In genomic region chr2L:13550488-13551033, dm6 we compare ENCODE assay signal across 2 fruit fly cellular contexts.
A peak's percentile ranks its signal among the peaks of the same experiment; 100 is the strongest.
TF ChIP-seq lines count a peak whose summit lies in the region.

No protein-coding gene starts in this region.

TF ChIP-seq in whole organism, embryonic, 481 proteins besides CTCF, POLR2A, EP300 and RAD21 (continued from another document):
- TF ChIP-seq eve (GFP tag; optimal IDR thresholded peaks at IDR 0.05; lab: Kevin White, UChicago) (peak in 1 of 2 experiments; percentile 81), NC2β (GFP tag; optimal IDR thresholded peaks at IDR 0.05; lab: Kevin White, UChicago) (no peak), Hr39 (optimal IDR thresholded peaks at IDR 0.05; lab: Kevin White, UChicago) (peak; percentile 6), CG9797 (GFP tag; optimal IDR thresholded peaks at IDR 0.05; lab: Kevin White, UChicago) (no peak), TFAM (GFP tag; optimal IDR thresholded peaks at IDR 0.05; lab: Kevin White, UChicago) (no peak)

TF ChIP-seq in whole organism, prepupa, 60 proteins besides CTCF, POLR2A, EP300 and RAD21 (continued from another document):
- TF ChIP-seq CG11762 (GFP tag; optimal IDR thresholded peaks at IDR 0.05; lab: Kevin White, UChicago; ENCODE audit: insufficient read depth) (no peak), CG10669 (GFP tag; optimal IDR thresholded peaks at IDR 0.05; lab: Kevin White, UChicago) (peak; percentile 29), ss (GFP tag; optimal IDR thresholded peaks at IDR 0.05; lab: Kevin White, UChicago) (peak; percentile 54 to 73), CG3032 (tag; optimal IDR thresholded peaks at IDR 0.05; lab: Kevin White, UChicago) (peak; percentile 11), CG8319 (GFP tag; optimal IDR thresholded peaks at IDR 0.05; lab: Kevin White, UChicago) (no peak)
